Worm (Caenorhabditis elegans): Measurements from ENCODE around the gene F39F10.3.

The F39F10.3 gene

DNA sequence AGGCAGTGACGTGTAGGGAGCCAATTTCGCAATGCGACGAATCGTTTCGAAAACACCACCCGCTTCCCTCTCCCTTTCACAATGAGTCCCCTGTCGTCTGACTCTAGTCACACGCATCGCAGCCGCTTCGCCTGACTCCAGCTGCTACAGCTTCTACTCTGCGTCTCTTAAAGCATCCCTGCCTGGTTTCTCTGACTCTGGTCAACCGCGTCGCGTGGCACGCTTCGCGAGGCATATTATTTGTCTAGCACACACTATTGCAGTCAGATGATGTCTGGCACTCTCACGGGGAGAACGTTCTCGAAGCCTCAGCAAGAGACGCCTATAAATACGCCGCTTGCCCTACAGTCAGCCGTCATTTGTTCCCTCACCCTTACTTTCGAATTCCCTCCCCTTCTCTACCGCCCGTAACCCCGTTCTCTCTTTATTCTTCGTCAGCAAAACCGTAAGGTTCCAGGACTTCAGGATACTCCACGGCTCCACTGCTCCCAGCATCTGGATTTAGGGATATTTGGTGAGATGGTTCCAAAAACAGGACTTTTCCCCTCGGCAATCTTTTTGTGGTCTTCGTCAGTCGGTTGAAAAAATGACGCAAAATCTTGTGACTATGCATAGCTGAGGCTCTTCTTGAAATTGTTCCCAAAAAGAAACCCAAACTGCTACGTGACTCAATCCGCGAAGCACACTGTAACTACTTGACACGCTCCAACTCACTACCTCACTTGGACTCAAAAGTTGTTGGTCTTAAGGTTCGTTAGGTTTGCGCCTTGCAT is 38.0 kb downstream of the F39F10.3 start (continued):
- TF ChIP-seq dsc-1 (tag; optimal IDR thresholded peaks at IDR 0.05) (peak; percentile 98), hpl-2 (GFP tag; optimal IDR thresholded peaks at IDR 0.05) (peak; percentile 84), isw-1 (GFP tag; IDR thresholded peaks at IDR 0.05) (peak; percentile 91), fos-1 (tag; optimal IDR thresholded peaks at IDR 0.05) (peak; percentile 95), egl-27 (tag; optimal IDR thresholded peaks at IDR 0.05) (peak; percentile 36 to 86), nhr-12 (tag; optimal IDR thresholded peaks at IDR 0.05) (peak; percentile 70), elt-3 (tag; optimal IDR thresholded peaks at IDR 0.05) (peak in 3 of 6 experiments; percentile 87 to 96 (median 95)), nhr-47 (tag; optimal IDR thresholded peaks at IDR 0.05) (peak; percentile 99), vab-15 (tag; optimal IDR thresholded peaks at IDR 0.05) (peak; percentile 87), Y116A8C.19 (tag; optimal IDR thresholded peaks at IDR 0.05; ENCODE audit: borderline replicate concordance) (no peak), fkh-8 (tag; optimal IDR thresholded peaks at IDR 0.05) (peak; percentile 100), aly-2 (tag; optimal IDR thresholded peaks at IDR 0.05) (peak; percentile 73), pax-3 (tag; optimal IDR thresholded peaks at IDR 0.05) (peak; percentile 97), snpc-4 (tag; optimal IDR thresholded peaks at IDR 0.05) (peak; percentile 90), lsy-2 (tag; optimal IDR thresholded peaks at IDR 0.05) (peak; percentile 90 to 97), fkh-10 (GFP tag; optimal IDR thresholded peaks at IDR 0.05) (peak; percentile 97), sptf-1 (tag; optimal IDR thresholded peaks at IDR 0.05) (no peak), lin-35 (GFP tag; optimal IDR thresholded peaks at IDR 0.05) (peak; percentile 81 to 92), irx-1 (tag; optimal IDR thresholded peaks at IDR 0.05) (peak; percentile 94), rnt-1 (tag; optimal IDR thresholded peaks at IDR 0.05) (peak; percentile 84), mef-2 (tag; optimal IDR thresholded peaks at IDR 0.05) (peak; percentile 95), mep-1 (tag; optimal IDR thresholded peaks at IDR 0.05) (peak; percentile 91), grh-1 (GFP tag; IDR thresholded peaks at IDR 0.05) (peak; percentile 95), unc-30 (tag; optimal IDR thresholded peaks at IDR 0.05) (peak; percentile 15), ces-1 (GFP tag; optimal IDR thresholded peaks at IDR 0.05) (no peak), ceh-90 (tag; optimal IDR thresholded peaks at IDR 0.05) (no peak), zip-4 (GFP tag; optimal IDR thresholded peaks at IDR 0.05) (peak; percentile 97), blmp-1 (tag; optimal IDR thresholded peaks at IDR 0.05) (peak; percentile 90), tlp-1 (tag; optimal IDR thresholded peaks at IDR 0.05) (no peak), mab-9 (GFP tag; IDR thresholded peaks at IDR 0.05) (peak; percentile 85), sup-37 (GFP tag; optimal IDR thresholded peaks at IDR 0.05) (peak; percentile 88), skn-1 (tag; optimal IDR thresholded peaks at IDR 0.05) (peak; percentile 87), egl-13 (tag; optimal IDR thresholded peaks at IDR 0.05) (peak; percentile 97), efl-3 (GFP tag; optimal IDR thresholded peaks at IDR 0.05) (no peak), ceh-63 (GFP tag; optimal IDR thresholded peaks at IDR 0.05) (no peak), lin-15B (tag; optimal IDR thresholded peaks at IDR 0.05) (peak; percentile 33), unc-86 (tag; optimal IDR thresholded peaks at IDR 0.05) (peak; percentile 98), tbx-2 (tag; optimal IDR thresholded peaks at IDR 0.05) (peak; percentile 99), lin-13 (GFP tag; optimal IDR thresholded peaks at IDR 0.05) (peak; percentile 99), snu-23 (GFP tag; optimal IDR thresholded peaks at IDR 0.05) (peak; percentile 99), nhr-85 (tag) (peak; percentile 99), mdl-1 (tag; optimal IDR thresholded peaks at IDR 0.05) (peak; percentile 82 to 99), ceh-82 (tag; optimal IDR thresholded peaks at IDR 0.05) (peak; percentile 72 to 94 (median 91)), C34B4.2 (tag; optimal IDR thresholded peaks at IDR 0.05) (peak; percentile 9), nhr-11 (tag; optimal IDR thresholded peaks at IDR 0.05) (peak; percentile 94), ztf-4 (tag; optimal IDR thresholded peaks at IDR 0.05) (peak; percentile 97), alr-1 (tag; optimal IDR thresholded peaks at IDR 0.05; ENCODE audit: borderline replicate concordance) (no peak), efl-1 (optimal IDR thresholded peaks at IDR 0.05) (peak; percentile 84 to 92), efl-1 (GFP tag; optimal IDR thresholded peaks at IDR 0.05 in 1 of 2) (peak; percentile 60 to 96), ceh-8 (GFP tag; optimal IDR thresholded peaks at IDR 0.05) (peak; percentile 92), ets-5 (GFP tag; IDR thresholded peaks at IDR 0.05) (no peak), swsn-7 (tag; optimal IDR thresholded peaks at IDR 0.05) (peak; percentile 98)

All from whole organism, L1 larva.